Worm (Caenorhabditis elegans): ENCODE data around the gene F43C1.7.

Gene F43C1.7

DNA sequence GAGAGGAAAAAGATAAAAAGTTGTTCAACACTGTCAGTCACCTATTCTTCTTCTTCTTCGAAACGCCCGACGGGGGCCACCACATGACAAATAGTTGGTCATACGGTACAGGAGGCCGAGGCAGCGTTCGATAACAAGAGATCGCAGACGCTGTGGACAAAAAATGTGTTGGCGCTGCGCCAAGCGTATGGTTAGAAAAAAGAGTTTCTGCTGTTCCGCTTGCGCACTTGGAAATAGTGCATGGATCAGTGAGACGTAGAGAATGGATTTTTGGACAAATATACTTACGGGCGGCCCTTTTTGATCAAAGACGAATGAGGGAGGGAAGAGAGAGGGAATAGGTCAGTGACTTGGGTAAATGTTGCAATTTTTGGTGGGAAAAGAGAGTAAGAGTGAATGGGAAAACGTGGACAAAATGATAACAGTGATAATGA, 42.4 kb upstream of the F43C1.7 start:
- TF ChIP-seq lin-35 (GFP tag; optimal IDR thresholded peaks at IDR 0.05) (peak; percentile 44 to 81), ama-1 (optimal IDR thresholded peaks at IDR 0.05) (no peak), ztf-11 (tag; optimal IDR thresholded peaks at IDR 0.05) (no peak), nhr-90 (tag; optimal IDR thresholded peaks at IDR 0.05; ENCODE audit: poor library complexity) (peak; percentile 93), irx-1 (tag; optimal IDR thresholded peaks at IDR 0.05) (peak; percentile 61), tlp-1 (tag; optimal IDR thresholded peaks at IDR 0.05) (no peak), unc-86 (tag; optimal IDR thresholded peaks at IDR 0.05) (no peak), nhr-12 (tag; optimal IDR thresholded peaks at IDR 0.05) (no peak), dpl-1 (GFP tag; optimal IDR thresholded peaks at IDR 0.05) (peak; percentile 51 to 59 (median 57)), nhr-11 (tag; optimal IDR thresholded peaks at IDR 0.05) (no peak), nhr-19 (GFP tag; conservative IDR thresholded peaks at IDR 0.05) (peak; percentile 84), fos-1 (tag; optimal IDR thresholded peaks at IDR 0.05) (peak; percentile 30), ces-1 (GFP tag; optimal IDR thresholded peaks at IDR 0.05) (no peak), zag-1 (tag; optimal IDR thresholded peaks at IDR 0.05) (no peak), efl-1 (optimal IDR thresholded peaks at IDR 0.05) (peak; percentile 60 to 62), efl-1 (GFP tag; optimal IDR thresholded peaks at IDR 0.05 in 1 of 2) (peak; percentile 29 to 97), sptf-1 (tag; optimal IDR thresholded peaks at IDR 0.05) (no peak), lin-14 (GFP tag; optimal IDR thresholded peaks at IDR 0.05) (peak; percentile 98), hpl-2 (GFP tag; optimal IDR thresholded peaks at IDR 0.05) (no peak), nhr-76 (tag; optimal IDR thresholded peaks at IDR 0.05) (no peak), lin-15B (tag; optimal IDR thresholded peaks at IDR 0.05) (no peak), mdl-1 (tag; optimal IDR thresholded peaks at IDR 0.05) (peak in 1 of 2 experiments; percentile 91), C16A3.4 (tag; optimal IDR thresholded peaks at IDR 0.05) (peak; percentile 63), nhr-71 (tag; optimal IDR thresholded peaks at IDR 0.05) (peak; percentile 96), ets-5 (GFP tag; IDR thresholded peaks at IDR 0.05) (no peak), Y116A8C.19 (tag; optimal IDR thresholded peaks at IDR 0.05; ENCODE audit: borderline replicate concordance) (no peak), snu-23 (GFP tag; optimal IDR thresholded peaks at IDR 0.05) (peak; percentile 94), pqm-1 (tag; optimal IDR thresholded peaks at IDR 0.05) (no peak), jun-1 (tag; optimal IDR thresholded peaks at IDR 0.05) (peak; percentile 72), hlh-4 (tag; optimal IDR thresholded peaks at IDR 0.05) (no peak), nhr-28 (tag; optimal IDR thresholded peaks at IDR 0.05) (no peak), aly-2 (tag; optimal IDR thresholded peaks at IDR 0.05) (peak; percentile 9), xbp-1 (tag; optimal IDR thresholded peaks at IDR 0.05) (peak; percentile 83), lin-13 (GFP tag; optimal IDR thresholded peaks at IDR 0.05) (peak; percentile 31), nhr-47 (tag; optimal IDR thresholded peaks at IDR 0.05) (peak; percentile 82), ceh-82 (tag; optimal IDR thresholded peaks at IDR 0.05) (peak; percentile 15 to 60 (median 21)), pag-3 (tag; optimal IDR thresholded peaks at IDR 0.05; ENCODE audit: borderline replicate concordance, insufficient read depth) (no peak), egl-13 (tag; optimal IDR thresholded peaks at IDR 0.05) (no peak), nhr-20 (tag; optimal IDR thresholded peaks at IDR 0.05) (peak; percentile 98), swsn-7 (tag; optimal IDR thresholded peaks at IDR 0.05) (peak; percentile 81), ztf-4 (tag; optimal IDR thresholded peaks at IDR 0.05) (peak; percentile 68), ceh-63 (GFP tag; optimal IDR thresholded peaks at IDR 0.05) (no peak), vab-15 (tag; optimal IDR thresholded peaks at IDR 0.05) (no peak), nhr-84 (tag; optimal IDR thresholded peaks at IDR 0.05) (no peak), efl-3 (GFP tag; optimal IDR thresholded peaks at IDR 0.05) (peak; percentile 75), nhr-85 (tag) (peak; percentile 100), sox-4 (tag; optimal IDR thresholded peaks at IDR 0.05) (no peak), rnt-1 (tag; optimal IDR thresholded peaks at IDR 0.05) (peak; percentile 57), ceh-90 (tag; optimal IDR thresholded peaks at IDR 0.05) (no peak), elt-3 (tag; optimal IDR thresholded peaks at IDR 0.05) (peak in 3 of 6 experiments; percentile 33 to 79 (median 63)), mab-9 (GFP tag; IDR thresholded peaks at IDR 0.05) (no peak), grh-1 (GFP tag; IDR thresholded peaks at IDR 0.05) (peak; percentile 86), F16B12.6 (tag; optimal IDR thresholded peaks at IDR 0.05) (peak; percentile 41), pax-3 (tag; optimal IDR thresholded peaks at IDR 0.05) (peak; percentile 29)
